Worm (Caenorhabditis elegans): ENCODE measurements around the gene C32D5.12.

- TF ChIP-seq nhr-20 (tag; optimal IDR thresholded peaks at IDR 0.05) (no peak), elt-3 (tag; optimal IDR thresholded peaks at IDR 0.05) (peak in 1 of 6 experiments; percentile 63), alr-1 (tag; optimal IDR thresholded peaks at IDR 0.05; ENCODE audit: borderline replicate concordance) (no peak)
Observed at ce11 chrII:6324086-6324485, 34.7 kb downstream of the C32D5.12 start, which contains the start of gene sma-6.

Data from whole organism, L1 larva.